Worm (Caenorhabditis elegans): ENCODE measurements around the gene T07C4.3.
A peak's percentile ranks its signal among the peaks of the same experiment; 100 is the strongest.
"Not testable (repeated sequence)": the region's sequence is repeated elsewhere in the genome, so short reads cannot be mapped to it uniquely, and the experiment has no call there.

The T07C4.3 gene

ce11 chrIII:10318755-10319154 lies 33.2 kb upstream of the T07C4.3 start, which contains the start of gene unc-69 (continued):
- TF ChIP-seq ces-1 (GFP tag; optimal IDR thresholded peaks at IDR 0.05) = no peak
- TF ChIP-seq nhr-11 (tag; optimal IDR thresholded peaks at IDR 0.05) = no peak
- TF ChIP-seq elt-2 (tag; optimal IDR thresholded peaks at IDR 0.05) = no peak
- peak; percentile 6 for TF ChIP-seq irx-1 (tag; optimal IDR thresholded peaks at IDR 0.05)
- TF ChIP-seq efl-1 (optimal IDR thresholded peaks at IDR 0.05) = peak; percentile 77 to 78
- peak; percentile 67 to 96 for TF ChIP-seq efl-1 (GFP tag; optimal IDR thresholded peaks at IDR 0.05 in 1 of 2)
- no peak for TF ChIP-seq sox-4 (tag; optimal IDR thresholded peaks at IDR 0.05)
- TF ChIP-seq mdl-1 (tag; optimal IDR thresholded peaks at IDR 0.05) = no peak
- TF ChIP-seq nhr-19 (GFP tag; conservative IDR thresholded peaks at IDR 0.05) = peak; percentile 48
- no peak for TF ChIP-seq mef-2 (tag; optimal IDR thresholded peaks at IDR 0.05)
- peak in 1 of 6 experiments; percentile 11 for TF ChIP-seq elt-3 (tag; optimal IDR thresholded peaks at IDR 0.05)
- TF ChIP-seq unc-98 (GFP tag; IDR thresholded peaks at IDR 0.05) = no peak
- TF ChIP-seq xbp-1 (tag; optimal IDR thresholded peaks at IDR 0.05) = peak; percentile 85
- TF ChIP-seq sup-37 (GFP tag; optimal IDR thresholded peaks at IDR 0.05) = no peak
- no peak for TF ChIP-seq skn-1 (tag; optimal IDR thresholded peaks at IDR 0.05)
- no peak for TF ChIP-seq C04F5.9 (tag; optimal IDR thresholded peaks at IDR 0.05)
- TF ChIP-seq ceh-8 (GFP tag; optimal IDR thresholded peaks at IDR 0.05) = no peak
- TF ChIP-seq lin-39 (tag; optimal IDR thresholded peaks at IDR 0.05) = peak; percentile 0
- peak; percentile 66 to 79 for TF ChIP-seq lsy-2 (tag; optimal IDR thresholded peaks at IDR 0.05)
- peak; percentile 12 for TF ChIP-seq fkh-8 (tag; optimal IDR thresholded peaks at IDR 0.05)
- TF ChIP-seq C34B4.2 (tag; optimal IDR thresholded peaks at IDR 0.05) = no peak
- TF ChIP-seq nhr-77 (tag; optimal IDR thresholded peaks at IDR 0.05) = no peak
- no peak for TF ChIP-seq efl-3 (GFP tag; optimal IDR thresholded peaks at IDR 0.05)
- TF ChIP-seq pag-3 (tag; optimal IDR thresholded peaks at IDR 0.05; ENCODE audit: borderline replicate concordance, insufficient read depth) = no peak
- peak; percentile 59 for TF ChIP-seq rnt-1 (tag; optimal IDR thresholded peaks at IDR 0.05)
- no peak for TF ChIP-seq egl-27 (tag; optimal IDR thresholded peaks at IDR 0.05)
- peak; percentile 43 for TF ChIP-seq isw-1 (GFP tag; IDR thresholded peaks at IDR 0.05)
- TF ChIP-seq lin-13 (GFP tag; optimal IDR thresholded peaks at IDR 0.05) = no peak
- TF ChIP-seq ztf-4 (tag; optimal IDR thresholded peaks at IDR 0.05) = no peak
- TF ChIP-seq nhr-85 (tag) = peak; percentile 78
- TF ChIP-seq nhr-12 (tag; optimal IDR thresholded peaks at IDR 0.05) = no peak

- peak in 1 of 2 experiments; percentile 6 for TF ChIP-seq efl-1 (optimal IDR thresholded peaks at IDR 0.05)
- TF ChIP-seq efl-1 (GFP tag; optimal IDR thresholded peaks at IDR 0.05 in 1 of 2) = not testable (repeated sequence)
These were observed 31.7 kb upstream of the T07C4.3 start for ce11 chrIII:10320228-10320705.

ce11 chrIII:10320788-10321187 lies 31.2 kb upstream of the T07C4.3 start, which contains the start of gene sas-7:
sas-7 (plus strand) TSS chrIII:10321019.
- no peak for TF ChIP-seq lin-14 (GFP tag; optimal IDR thresholded peaks at IDR 0.05)
- peak in 1 of 2 experiments; percentile 1 for TF ChIP-seq lsy-2 (tag; optimal IDR thresholded peaks at IDR 0.05)
- TF ChIP-seq lin-35 (GFP tag; optimal IDR thresholded peaks at IDR 0.05) = peak; percentile 35 to 81
- no peak for TF ChIP-seq nhr-85 (tag)
- TF ChIP-seq dpl-1 (GFP tag; optimal IDR thresholded peaks at IDR 0.05) = peak; percentile 57 to 75 (median 65)
- peak; percentile 77 for TF ChIP-seq F16B12.6 (tag; optimal IDR thresholded peaks at IDR 0.05)
- TF ChIP-seq efl-1 (optimal IDR thresholded peaks at IDR 0.05) = peak in 1 of 2 experiments; percentile 69
- TF ChIP-seq efl-1 (GFP tag; optimal IDR thresholded peaks at IDR 0.05 in 1 of 2) = peak; percentile 78 to 97
- peak; percentile 22 for TF ChIP-seq blmp-1 (tag; optimal IDR thresholded peaks at IDR 0.05)

ce11 chrIII:10326327-10326726 lies 25.6 kb upstream of the T07C4.3 start:
- TF ChIP-seq C04F5.9 (tag; optimal IDR thresholded peaks at IDR 0.05) (no peak), unc-130 (tag; optimal IDR thresholded peaks at IDR 0.05) (no peak), dpl-1 (GFP tag; optimal IDR thresholded peaks at IDR 0.05) (no peak), xbp-1 (tag; optimal IDR thresholded peaks at IDR 0.05) (no peak), ztf-11 (tag; optimal IDR thresholded peaks at IDR 0.05) (no peak), dsc-1 (tag; optimal IDR thresholded peaks at IDR 0.05) (no peak), fkh-10 (GFP tag; optimal IDR thresholded peaks at IDR 0.05) (no peak), nhr-77 (tag; optimal IDR thresholded peaks at IDR 0.05) (no peak), lin-13 (GFP tag; optimal IDR thresholded peaks at IDR 0.05) (no peak), irx-1 (tag; optimal IDR thresholded peaks at IDR 0.05) (no peak)
